Worm (Caenorhabditis elegans) whole organism, L2 larva: ENCODE results near the gene egg-1.

Source experiments
- ceh-16 ChIP-seq: fragments of 150-350 bp; optimal IDR thresholded peaks from 2 replicates; lab custom pipeline; 2014; ENCODE audit warnings: missing biosample characterization, missing genetic modification characterization
- fos-1 ChIP-seq: fragments of 150-350 bp; optimal IDR thresholded peaks from 2 replicates; lab custom pipeline; 2014; ENCODE audit warnings: missing biosample characterization, missing genetic modification characterization
- nhr-25 ChIP-seq: fragments of 150-350 bp; sonication (generic microtip); optimal IDR thresholded peaks from 3 replicates; lab custom pipeline; 2014; ENCODE audit warnings: missing biosample characterization, missing genetic modification characterization
- skn-1 ChIP-seq: sonication (generic microtip); optimal IDR thresholded peaks from 2 replicates; lab custom pipeline; 2017; ENCODE audit warnings: missing biosample characterization, missing genetic modification characterization
- unc-62 ChIP-seq: fragments of 150-350 bp; optimal IDR thresholded peaks from 2 replicates; lab custom pipeline; 2014; ENCODE audit warnings: missing biosample characterization, missing genetic modification reagents, missing genetic modification characterization
- ztf-11 ChIP-seq: sonication (generic microtip); optimal IDR thresholded peaks from 2 replicates; lab custom pipeline; 2017; ENCODE audit warnings: missing biosample characterization, missing genetic modification characterization

DNA sequence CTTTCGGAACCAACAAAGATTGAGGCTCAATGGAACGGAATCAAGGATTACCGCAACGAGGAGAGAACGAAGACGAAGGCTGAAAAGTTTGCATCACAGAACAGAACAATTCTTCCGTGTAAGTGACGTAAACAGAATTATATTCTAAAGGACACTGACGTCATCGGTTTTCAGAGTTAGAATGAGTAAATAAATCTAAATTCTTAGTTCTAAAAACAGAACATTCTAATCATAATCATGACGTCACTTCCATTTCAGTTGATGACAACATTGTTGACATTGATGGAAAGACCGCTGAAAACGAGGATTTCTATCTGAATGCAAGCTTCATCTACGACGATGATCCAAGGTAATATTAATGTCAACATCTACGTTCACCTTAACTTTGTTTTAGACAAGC is 36.0 kb downstream of the egg-1 start:
- TF ChIP-seq nhr-25 (no peak), ztf-11 (no peak), unc-62 (GFP tag; lab: Kevin White, UChicago) (no peak), skn-1 (tag; lab: Kevin White, UChicago) (no peak), fos-1 (tag; lab: Kevin White, UChicago) (no peak), ceh-16 (tag; lab: Kevin White, UChicago) (no peak)
